Fruit fly (Drosophila melanogaster): ENCODE data around the gene CG17267.

- peak; percentile 38 for TF ChIP-seq CG8319 (GFP tag; optimal IDR thresholded peaks at IDR 0.05)
- peak; percentile 52 for TF ChIP-seq CG6276 (GFP tag; optimal IDR thresholded peaks at IDR 0.05)
- peak; percentile 62 for TF ChIP-seq achi (GFP tag; optimal IDR thresholded peaks at IDR 0.05)
- TF ChIP-seq CG11294 (GFP tag; IDR thresholded peaks at IDR 0.05) = peak; percentile 6; the same call in 1 of the 2 replicates
- no peak for TF ChIP-seq Sox15 (GFP tag; optimal IDR thresholded peaks at IDR 0.05)
- TF ChIP-seq CG15336 (GFP tag; IDR thresholded peaks at IDR 0.05) = peak; percentile 33; the same call in 1 of the 2 replicates
- peak; percentile 71 for TF ChIP-seq esn (GFP tag; optimal IDR thresholded peaks at IDR 0.05)
- peak; percentile 1 for TF ChIP-seq dac (GFP tag; optimal IDR thresholded peaks at IDR 0.05)
- peak; percentile 71 for TF ChIP-seq Eip75B (GFP tag; optimal IDR thresholded peaks at IDR 0.05)
- TF ChIP-seq dsx (GFP tag; optimal IDR thresholded peaks at IDR 0.05; ENCODE audit: poor library complexity, severe bottlenecking) = peak; percentile 35
- TF ChIP-seq CG6808 (GFP tag; optimal IDR thresholded peaks at IDR 0.05) = peak; percentile 67
- peak; percentile 68 for TF ChIP-seq CG32006 (GFP tag; optimal IDR thresholded peaks at IDR 0.05)
- TF ChIP-seq Smox (GFP tag; optimal IDR thresholded peaks at IDR 0.05) = peak; percentile 55
- peak; percentile 48; the same call in 2 of the 3 replicates for TF ChIP-seq CG8119 (GFP tag; IDR thresholded peaks at IDR 0.05)
Observed at dm6 chr3R:20783714-20784435, 45.0 kb upstream of the CG17267 start.

Measured in whole organism, prepupa.